Worm (Caenorhabditis elegans) whole organism, L4 larva: ENCODE results near the gene scc-1.
A peak's percentile ranks its signal among the peaks of the same experiment; 100 is the strongest.

Experiments used
- D1046.2 ChIP-seq: fragments of 200-800 bp; sonication (Bioruptor generic); IDR thresholded peaks from 2 replicates; pipeline ENCODE4 v1.3.6; 2022; ENCODE audit warnings: missing genetic modification characterization, missing compliant biosample characterization
- F10B5.3 ChIP-seq: sonication (generic microtip); optimal IDR thresholded peaks from 2 replicates; lab custom pipeline; 2016; ENCODE audit warnings: mild to moderate bottlenecking, missing genetic modification characterization, missing compliant biosample characterization
- F37D6.2 ChIP-seq: sonication (generic microtip); optimal IDR thresholded peaks from 2 replicates; lab custom pipeline; 2016; ENCODE audit warnings: mild to moderate bottlenecking, missing genetic modification characterization, missing compliant biosample characterization
- F49E8.2 ChIP-seq: sonication (generic microtip); optimal IDR thresholded peaks from 2 replicates; lab custom pipeline; 2016; ENCODE audit warnings: missing compliant biosample characterization, mild to moderate bottlenecking, missing genetic modification characterization, borderline replicate concordance
- R02D3.7 ChIP-seq: fragments of 150-350 bp; sonication (generic microtip); optimal IDR thresholded peaks from 3 replicates; lab custom pipeline; 2014; ENCODE audit warnings: missing biosample characterization, missing genetic modification characterization
- T20F7.1 ChIP-seq: fragments of 200-800 bp; sonication (Bioruptor generic); optimal IDR thresholded peaks from 2 replicates; lab custom pipeline; 2018; ENCODE audit warnings: mild to moderate bottlenecking, missing genetic modification characterization, missing compliant biosample characterization
- aha-1 ChIP-seq: fragments of 150-350 bp; peaks from one replicate; lab custom pipeline; 2014; ENCODE audit warnings: missing biosample characterization, missing genetic modification characterization
- aly-2 ChIP-seq: sonication (generic microtip); optimal IDR thresholded peaks from 2 replicates; lab custom pipeline; 2018; ENCODE audit warnings: missing biosample characterization, missing genetic modification characterization
- attf-4 ChIP-seq: sonication (generic microtip); optimal IDR thresholded peaks from 3 replicates; lab custom pipeline; 2017; ENCODE audit warnings: missing biosample characterization, missing genetic modification characterization
- ceh-44 ChIP-seq: fragments of 200-800 bp; sonication (Bioruptor generic); IDR thresholded peaks from 2 replicates; pipeline ENCODE4 v1.3.6; 2022; ENCODE audit warnings: missing genetic modification reagents, missing genetic modification characterization, missing compliant biosample characterization
- ceh-62 ChIP-seq: sonication (generic microtip); optimal IDR thresholded peaks from 2 replicates; lab custom pipeline; 2017; ENCODE audit warnings: missing biosample characterization, missing genetic modification characterization
- ceh-82 ChIP-seq: sonication (generic microtip); optimal IDR thresholded peaks from 2 replicates; lab custom pipeline; 2017; ENCODE audit warnings: missing biosample characterization, missing genetic modification characterization
- daf-12 ChIP-seq: fragments of 150-350 bp; optimal IDR thresholded peaks from 2 replicates; lab custom pipeline; 2014; ENCODE audit warnings: missing biosample characterization, missing genetic modification reagents, missing genetic modification characterization
- dmd-8 ChIP-seq: fragments of 200-800 bp; sonication (Bioruptor generic); IDR thresholded peaks from 2 replicates; pipeline ENCODE4 v1.3.6; 2022; ENCODE audit warnings: missing genetic modification characterization, missing compliant biosample characterization
- dpl-1 ChIP-seq: fragments of 150-350 bp; optimal IDR thresholded peaks from 2 replicates; lab custom pipeline; 2014; ENCODE audit warnings: missing biosample characterization, missing genetic modification reagents, missing genetic modification characterization
- duxl-1 ChIP-seq: sonication (generic microtip); optimal IDR thresholded peaks from 2 replicates; lab custom pipeline; 2016; ENCODE audit warnings: mild to moderate bottlenecking, missing genetic modification characterization, moderate library complexity, missing compliant biosample characterization; ENCODE audit not compliant: poor library complexity
- dve-1 ChIP-seq: sonication (generic microtip); optimal IDR thresholded peaks from 2 replicates; lab custom pipeline; 2017; ENCODE audit warnings: antibody characterized with exemption, mild to moderate bottlenecking, missing genetic modification characterization, missing compliant biosample characterization; ENCODE audit not compliant: insufficient read depth
- egl-27 ChIP-seq: sonication (generic microtip); optimal IDR thresholded peaks from 3 replicates; lab custom pipeline; 2017; ENCODE audit warnings: missing biosample characterization, missing genetic modification reagents, missing genetic modification characterization
- fkh-10 ChIP-seq: fragments of 150-350 bp; optimal IDR thresholded peaks from 2 replicates; lab custom pipeline; 2014; ENCODE audit warnings: missing biosample characterization, missing genetic modification reagents, missing genetic modification characterization
- fos-1 ChIP-seq: fragments of 150-350 bp; optimal IDR thresholded peaks from 2 replicates; lab custom pipeline; 2014; ENCODE audit warnings: missing biosample characterization, missing genetic modification characterization
- hif-1 ChIP-seq, 2 experiments: sonication (generic microtip); optimal IDR thresholded peaks; 2 replicates each; lab custom pipeline; 2016 to 2017; ENCODE audit warnings: missing compliant biosample characterization in 2 of 2, missing genetic modification characterization in 2 of 2, missing genetic modification reagents in 2 of 2, missing genotype in 2 of 2, mild to moderate bottlenecking in 1 of 2
- hlh-30 ChIP-seq: sonication (generic microtip); optimal IDR thresholded peaks from 2 replicates; lab custom pipeline; 2017; ENCODE audit warnings: antibody characterized with exemption, mild to moderate bottlenecking, missing genetic modification characterization, missing compliant biosample characterization; ENCODE audit not compliant: insufficient read depth
- hmg-1.1 ChIP-seq: fragments of 200-800 bp; sonication (Bioruptor generic); IDR thresholded peaks from 2 replicates; pipeline ENCODE4 v1.3.6; 2022; ENCODE audit warnings: missing genetic modification reagents, missing genetic modification characterization, missing compliant biosample characterization
- jun-1 ChIP-seq: fragments of 150-350 bp; optimal IDR thresholded peaks from 2 replicates; lab custom pipeline; 2014; ENCODE audit warnings: missing biosample characterization, missing genetic modification reagents, missing genetic modification characterization
- lim-7 ChIP-seq: fragments of 200-800 bp; sonication (Bioruptor generic); IDR thresholded peaks from 2 replicates; pipeline ENCODE4 v1.3.6; 2022; ENCODE audit warnings: missing genetic modification characterization, missing compliant biosample characterization
- lin-1 ChIP-seq: fragments of 200-800 bp; sonication (Bioruptor generic); IDR thresholded peaks from 2 replicates; pipeline ENCODE4 v1.3.6; 2022; ENCODE audit warnings: missing genetic modification reagents, missing genetic modification characterization, missing compliant biosample characterization
- lin-15B ChIP-seq: fragments of 150-350 bp; sonication (generic microtip); optimal IDR thresholded peaks from 3 replicates; lab custom pipeline; 2014; ENCODE audit warnings: missing biosample characterization, missing genetic modification characterization
- lin-29 ChIP-seq: fragments of 200-800 bp; sonication (Bioruptor generic); IDR thresholded peaks from 2 replicates; pipeline ENCODE4 v1.3.6; 2022; ENCODE audit warnings: missing genetic modification reagents, missing genetic modification characterization, missing compliant biosample characterization
- lin-39 ChIP-seq: fragments of 150-350 bp; optimal IDR thresholded peaks from 2 replicates; lab custom pipeline; 2014; ENCODE audit warnings: missing biosample characterization, missing genetic modification reagents, missing genetic modification characterization
- lir-3 ChIP-seq: sonication (generic microtip); optimal IDR thresholded peaks from 2 replicates; lab custom pipeline; 2016; ENCODE audit warnings: mild to moderate bottlenecking, missing genetic modification characterization, missing compliant biosample characterization
- madf-5 ChIP-seq, 2 experiments: fragments of 200-800 bp; sonication (Bioruptor generic); IDR thresholded peaks; 2 replicates each; pipeline ENCODE4 v1.3.6; 2022; ENCODE audit warnings: missing compliant biosample characterization in 2 of 2, missing genetic modification characterization in 2 of 2
- mdl-1 ChIP-seq, 2 experiments: fragments of 150-350 bp in 1 of 2; sonication (generic microtip) in 1 of 2; optimal IDR thresholded peaks; 2 replicates each; lab custom pipeline; 2014 to 2017; ENCODE audit warnings: missing biosample characterization in 2 of 2, missing genetic modification characterization in 2 of 2
- mep-1 ChIP-seq: fragments of 150-350 bp; sonication (generic microtip); optimal IDR thresholded peaks from 3 replicates; lab custom pipeline; 2014; ENCODE audit warnings: missing biosample characterization, missing genetic modification characterization
- mxl-2 ChIP-seq: fragments of 200-800 bp; sonication (Bioruptor generic); conservative IDR thresholded peaks from 2 replicates; pipeline ENCODE4 v1.3.6; 2022; ENCODE audit warnings: missing genetic modification reagents, missing genetic modification characterization, missing compliant biosample characterization
- mxl-3 ChIP-seq: fragments of 200-800 bp; sonication (Bioruptor generic); optimal IDR thresholded peaks from 2 replicates; lab custom pipeline; 2018; ENCODE audit warnings: mild to moderate bottlenecking, missing genetic modification characterization, missing compliant biosample characterization
- nhr-102 ChIP-seq: sonication (generic microtip); optimal IDR thresholded peaks from 2 replicates; lab custom pipeline; 2016; ENCODE audit warnings: mild to moderate bottlenecking, missing genetic modification characterization, moderate library complexity, missing compliant biosample characterization
- nhr-237 ChIP-seq: sonication (generic microtip); optimal IDR thresholded peaks from 2 replicates; lab custom pipeline; 2017; ENCODE audit warnings: missing biosample characterization, missing genetic modification characterization
- nhr-28 ChIP-seq: fragments of 150-350 bp; optimal IDR thresholded peaks from 2 replicates; lab custom pipeline; 2014; ENCODE audit warnings: missing biosample characterization, missing genetic modification characterization
- nhr-41 ChIP-seq: fragments of 200-800 bp; sonication (Bioruptor generic); IDR thresholded peaks from 2 replicates; pipeline ENCODE4 v1.3.6; 2022; ENCODE audit warnings: missing genetic modification reagents, missing genetic modification characterization, missing compliant biosample characterization
- nhr-42 ChIP-seq: fragments of 200-800 bp; sonication (Bioruptor generic); IDR thresholded peaks from 2 replicates; pipeline ENCODE4 v1.3.6; 2022; ENCODE audit warnings: missing genetic modification characterization, missing compliant biosample characterization
- nhr-6 ChIP-seq: fragments of 150-350 bp; optimal IDR thresholded peaks from 2 replicates; lab custom pipeline; 2014; ENCODE audit warnings: missing biosample characterization, missing genetic modification characterization
- nhr-77 ChIP-seq: fragments of 150-350 bp; optimal IDR thresholded peaks from 2 replicates; lab custom pipeline; 2014; ENCODE audit warnings: missing biosample characterization, missing genetic modification characterization
- pha-4 ChIP-seq, 2 experiments: fragments of 150-350 bp in 1 of 2; fragments of 200-800 bp in 1 of 2; sonication (Bioruptor generic) in 1 of 2; IDR thresholded peaks in 1 of 2; optimal IDR thresholded peaks in 1 of 2; 2 replicates each; pipeline versions ENCODE4 v1.3.6 to Lab custom; 2014 to 2022; ENCODE audit warnings: missing genetic modification characterization in 2 of 2, missing genetic modification reagents in 2 of 2, missing biosample characterization in 1 of 2, missing compliant biosample characterization in 1 of 2
- php-3 ChIP-seq: fragments of 200-800 bp; sonication (Bioruptor generic); IDR thresholded peaks from 2 replicates; pipeline ENCODE4 v1.3.6; 2022; ENCODE audit warnings: missing genetic modification reagents, missing genetic modification characterization, missing compliant biosample characterization
- saeg-2 ChIP-seq: fragments of 200-800 bp; sonication (Bioruptor generic); IDR thresholded peaks from 2 replicates; pipeline ENCODE4 v1.3.6; 2022; ENCODE audit warnings: missing genetic modification reagents, missing genetic modification characterization, missing compliant biosample characterization
- sdz-12 ChIP-seq: fragments of 200-800 bp; sonication (Bioruptor generic); optimal IDR thresholded peaks from 2 replicates; lab custom pipeline; 2018; ENCODE audit warnings: mild to moderate bottlenecking, missing genetic modification characterization, missing compliant biosample characterization
- skn-1 ChIP-seq: fragments of 150-350 bp; optimal IDR thresholded peaks from 2 replicates; lab custom pipeline; 2014; ENCODE audit warnings: missing biosample characterization, missing genetic modification characterization
- snpc-4 ChIP-seq: fragments of 150-350 bp; optimal IDR thresholded peaks from 2 replicates; lab custom pipeline; 2014; ENCODE audit warnings: missing biosample characterization, missing genetic modification characterization
- spr-1 ChIP-seq: sonication (generic microtip); optimal IDR thresholded peaks from 2 replicates; lab custom pipeline; 2016; ENCODE audit warnings: mild to moderate bottlenecking, missing genetic modification characterization, missing compliant biosample characterization
- spr-3 ChIP-seq: fragments of 200-800 bp; sonication (Bioruptor generic); optimal IDR thresholded peaks from 2 replicates; lab custom pipeline; 2018; ENCODE audit warnings: mild to moderate bottlenecking, missing genetic modification characterization, missing compliant biosample characterization
- unc-130 ChIP-seq: sonication (generic microtip); optimal IDR thresholded peaks from 2 replicates; lab custom pipeline; 2016; ENCODE audit warnings: missing genetic modification reagents, missing genetic modification characterization, missing compliant biosample characterization
- unc-39 ChIP-seq: sonication (generic microtip); optimal IDR thresholded peaks from 2 replicates; lab custom pipeline; 2017; ENCODE audit warnings: missing biosample characterization, missing genetic modification characterization
- zip-11 ChIP-seq: fragments of 200-800 bp; sonication (Bioruptor generic); IDR thresholded peaks from 2 replicates; pipeline ENCODE4 v1.3.6; 2022; ENCODE audit warnings: missing genetic modification characterization, missing compliant biosample characterization

Gene scc-1

ce11 chrII:4726120-4726519 lies 27.6 kb downstream of the scc-1 start, which contains the start of gene F10G7.10:
F10G7.10 (minus strand) TSS chrII:4726264.
- TF ChIP-seq D1046.2 (GFP tag; lab: Robert Waterston, UW) (no peak), lim-7 (GFP tag; lab: Robert Waterston, UW) (no peak), hmg-1.1 (0 out of 2 replicates have a peak, but pooled peaks have one; percentile 39), hif-1 (tag; optimal IDR thresholded peaks at IDR 0.05; lab: Kevin White, UChicago) (peak in 1 of 2 experiments; percentile 50), mdl-1 (tag; optimal IDR thresholded peaks at IDR 0.05; lab: Kevin White, UChicago) (peak; percentile 30 to 84), duxl-1 (tag; lab: Kevin White, UChicago) (no peak), madf-5 (GFP tag; IDR thresholded peaks at IDR 0.05; lab: Robert Waterston, UW) (no peak), mep-1 (tag; lab: Kevin White, UChicago) (peak; percentile 0), ceh-44 (GFP tag; lab: Robert Waterston, UW) (no peak), lin-29 (GFP tag; lab: Robert Waterston, UW) (no peak), unc-130 (GFP tag; lab: Kevin White, UChicago) (no peak), T20F7.1 (GFP tag; lab: Kevin White, UChicago) (no peak), snpc-4 (tag; lab: Kevin White, UChicago) (no peak), spr-1 (no peak), saeg-2 (GFP tag; lab: Robert Waterston, UW) (no peak), R02D3.7 (tag; lab: Kevin White, UChicago) (no peak), nhr-237 (tag; lab: Kevin White, UChicago) (no peak), nhr-28 (tag; lab: Kevin White, UChicago) (no peak), fkh-10 (GFP tag; lab: Kevin White, UChicago) (no peak), lin-1 (GFP tag; lab: Robert Waterston, UW) (no peak), zip-11 (GFP tag; lab: Robert Waterston, UW) (no peak), aly-2 (tag; lab: Kevin White, UChicago) (no peak), lir-3 (tag; lab: Kevin White, UChicago) (no peak), nhr-41 (no peak), jun-1 (tag; lab: Kevin White, UChicago) (no peak), pha-4 (GFP tag; IDR thresholded peaks at IDR 0.05; lab: Robert Waterston, UW) (no peak), pha-4 (tag; optimal IDR thresholded peaks at IDR 0.05; lab: Kevin White, UChicago) (no peak), spr-3 (GFP tag; lab: Kevin White, UChicago) (no peak), daf-12 (tag; lab: Kevin White, UChicago) (no peak), fos-1 (no peak), mxl-2 (GFP tag; lab: Robert Waterston, UW) (no peak), nhr-102 (no peak), mxl-3 (GFP tag; lab: Kevin White, UChicago) (peak; percentile 69), F10B5.3 (no peak), nhr-42 (GFP tag; lab: Robert Waterston, UW) (no peak), F37D6.2 (tag; lab: Kevin White, UChicago) (no peak), php-3 (no peak), aha-1 (tag; lab: Kevin White, UChicago) (no peak), lin-39 (tag; lab: Kevin White, UChicago) (no peak), nhr-6 (tag; lab: Kevin White, UChicago) (peak; percentile 3), dpl-1 (no peak), lin-15B (tag; lab: Kevin White, UChicago) (no peak), sdz-12 (GFP tag; lab: Kevin White, UChicago) (no peak), ceh-62 (tag; lab: Kevin White, UChicago) (no peak), ceh-82 (tag; lab: Kevin White, UChicago) (no peak), F49E8.2 (tag; lab: Kevin White, UChicago) (no peak), hlh-30 (tag; lab: Kevin White, UChicago) (peak; percentile 83), skn-1 (tag; lab: Kevin White, UChicago) (no peak), egl-27 (tag; lab: Kevin White, UChicago) (no peak), attf-4 (tag; lab: Kevin White, UChicago) (no peak), dmd-8 (GFP tag; lab: Robert Waterston, UW) (no peak), dve-1 (tag; lab: Kevin White, UChicago) (peak; percentile 36), nhr-77 (tag; lab: Kevin White, UChicago) (no peak), unc-39 (tag; lab: Kevin White, UChicago) (no peak)
